Worm (Caenorhabditis elegans): Measurements from ENCODE around the gene manf-1.

DNA sequence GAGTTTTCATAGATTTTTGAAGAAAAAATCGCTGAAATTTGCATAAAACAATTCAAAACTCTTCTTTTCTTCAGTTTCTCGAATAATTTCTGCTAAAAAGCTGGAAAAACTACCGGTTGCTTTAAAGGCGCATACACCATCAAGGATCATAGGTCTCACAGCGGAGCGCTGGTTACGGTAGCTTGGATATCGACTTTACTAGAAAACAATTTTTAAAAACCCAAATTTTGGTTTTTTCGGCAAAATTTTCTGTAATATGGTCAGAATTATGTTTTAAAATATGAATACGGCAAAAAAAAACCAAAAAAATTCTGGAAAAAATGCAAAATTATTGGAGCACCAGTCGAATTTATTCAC is 34.8 kb downstream of the manf-1 start:
- TF ChIP-seq nhr-23 (tag; optimal IDR thresholded peaks at IDR 0.05) (no peak), sem-4 (tag; optimal IDR thresholded peaks at IDR 0.05) (no peak), alr-1 (tag; optimal IDR thresholded peaks at IDR 0.05) (no peak), ztf-4 (tag; optimal IDR thresholded peaks at IDR 0.05) (no peak), unc-62 (GFP tag; optimal IDR thresholded peaks at IDR 0.05) (no peak), lin-13 (GFP tag; optimal IDR thresholded peaks at IDR 0.05) (no peak), nhr-11 (tag; optimal IDR thresholded peaks at IDR 0.05) (no peak), lin-11 (tag; optimal IDR thresholded peaks at IDR 0.05) (no peak), blmp-1 (tag; optimal IDR thresholded peaks at IDR 0.05; ENCODE audit: insufficient read depth) (no peak), nhr-6 (tag; optimal IDR thresholded peaks at IDR 0.05) (no peak), mdl-1 (tag; optimal IDR thresholded peaks at IDR 0.05) (no peak), ztf-11 (tag; optimal IDR thresholded peaks at IDR 0.05) (no peak), zag-1 (tag; optimal IDR thresholded peaks at IDR 0.05) (no peak), nhr-21 (tag; optimal IDR thresholded peaks at IDR 0.05) (no peak)

All from whole organism, L2 larva.